Fruit fly (Drosophila melanogaster): Measurements from ENCODE around the gene CG46412.

Gene CG46412

dm6 chr3L:11548009-11548408 is 15.9 kb downstream of the CG46412 start:
- TF ChIP-seq achi (GFP tag; optimal IDR thresholded peaks at IDR 0.05) (no peak), Eip93F (GFP tag; optimal IDR thresholded peaks at IDR 0.05) (no peak), Eip78C (GFP tag) (no peak), fd85E (GFP tag; optimal IDR thresholded peaks at IDR 0.05) (no peak)

- TF ChIP-seq Hr4 (GFP tag; optimal IDR thresholded peaks at IDR 0.05) = no peak
- peak; percentile 25 for TF ChIP-seq Eip78C (GFP tag)
- TF ChIP-seq CG6276 (GFP tag; optimal IDR thresholded peaks at IDR 0.05) = peak; percentile 34
Measured at dm6 chr3L:11547302-11547994, 16.4 kb downstream of the CG46412 start.

dm6 chr3L:11543681-11544299 is 20.1 kb downstream of the CG46412 start:
- TF ChIP-seq Lpt (GFP tag; optimal IDR thresholded peaks at IDR 0.05) (no peak), CG6808 (GFP tag; optimal IDR thresholded peaks at IDR 0.05) (peak; percentile 12), CG3032 (tag; optimal IDR thresholded peaks at IDR 0.05) (no peak), Ets96B (tag; optimal IDR thresholded peaks at IDR 0.05) (no peak), salr (GFP tag; optimal IDR thresholded peaks at IDR 0.05) (no peak), CG6163 (GFP tag; IDR thresholded peaks at IDR 0.05) (peak; percentile 10; the same call in 1 of the 3 replicates), vri (GFP tag; optimal IDR thresholded peaks at IDR 0.05) (peak; percentile 43), spab (GFP tag; optimal IDR thresholded peaks at IDR 0.05) (no peak), svp (GFP tag) (peak; percentile 58), Sox102F (GFP tag; optimal IDR thresholded peaks at IDR 0.05) (peak; percentile 19), Blimp-1 (GFP tag; optimal IDR thresholded peaks at IDR 0.05) (peak; percentile 68), CG11762 (GFP tag; optimal IDR thresholded peaks at IDR 0.05; ENCODE audit: insufficient read depth) (no peak), achi (GFP tag; optimal IDR thresholded peaks at IDR 0.05) (peak; percentile 22), Smox (GFP tag; optimal IDR thresholded peaks at IDR 0.05) (no peak), Eip78C (GFP tag) (peak; percentile 52), Eip75B (GFP tag; optimal IDR thresholded peaks at IDR 0.05) (no peak)

- TF ChIP-seq CG32006 (GFP tag; optimal IDR thresholded peaks at IDR 0.05) = peak; percentile 14
- no peak for TF ChIP-seq pdm3 (GFP tag; optimal IDR thresholded peaks at IDR 0.05)
- peak; percentile 10 for TF ChIP-seq Eip78C (GFP tag)
- peak; percentile 14 for TF ChIP-seq Hr4 (GFP tag; optimal IDR thresholded peaks at IDR 0.05)
Measured at dm6 chr3L:11542948-11543347, 20.9 kb downstream of the CG46412 start.

- TF ChIP-seq dac (GFP tag; optimal IDR thresholded peaks at IDR 0.05) (no peak), CG3919 (GFP tag; optimal IDR thresholded peaks at IDR 0.05) (peak; percentile 13)
Measured at dm6 chr3L:11542437-11542836, 21.4 kb downstream of the CG46412 start.

dm6 chr3L:11540330-11540702 is 23.6 kb downstream of the CG46412 start:
- TF ChIP-seq CG11762 (GFP tag; optimal IDR thresholded peaks at IDR 0.05; ENCODE audit: insufficient read depth) (no peak), fkh (GFP tag; optimal IDR thresholded peaks at IDR 0.05) (peak; percentile 89), Gug (GFP tag; IDR thresholded peaks at IDR 0.05) (no peak), Ets96B (tag; optimal IDR thresholded peaks at IDR 0.05) (no peak)

dm6 chr3L:11539511-11540329 is 24.2 kb downstream of the CG46412 start:
- no peak for TF ChIP-seq Sox102F (GFP tag; optimal IDR thresholded peaks at IDR 0.05)
- no peak for TF ChIP-seq CG6792 (GFP tag; optimal IDR thresholded peaks at IDR 0.05)
- TF ChIP-seq CG34406 (GFP tag; optimal IDR thresholded peaks at IDR 0.05) = no peak
- no peak for TF ChIP-seq fd59A (GFP tag; optimal IDR thresholded peaks at IDR 0.05)
- TF ChIP-seq achi (GFP tag; optimal IDR thresholded peaks at IDR 0.05) = no peak
- no peak for TF ChIP-seq Hr38 (GFP tag; optimal IDR thresholded peaks at IDR 0.05)
- TF ChIP-seq eg (GFP tag; IDR thresholded peaks at IDR 0.05) = no peak
- no peak for TF ChIP-seq Sox15 (GFP tag; optimal IDR thresholded peaks at IDR 0.05)
- no peak for TF ChIP-seq CG6854 (GFP tag; optimal IDR thresholded peaks at IDR 0.05)
- TF ChIP-seq Met (GFP tag; optimal IDR thresholded peaks at IDR 0.05) = no peak
- no peak for TF ChIP-seq lz (GFP tag; optimal IDR thresholded peaks at IDR 0.05)
- TF ChIP-seq Ets21C (GFP tag; optimal IDR thresholded peaks at IDR 0.05) = no peak
- no peak for TF ChIP-seq ss (GFP tag; optimal IDR thresholded peaks at IDR 0.05)
- TF ChIP-seq Eip93F (GFP tag; optimal IDR thresholded peaks at IDR 0.05) = no peak
